Fruit fly (Drosophila melanogaster) whole organism, prepupa: Measurements from ENCODE around the gene Blos2.

ENCODE experiments used
- Blimp-1 ChIP-seq: fragments of 200-800 bp; sonication (Bioruptor generic); optimal IDR thresholded peaks from 3 replicates; lab custom pipeline; 2017; ENCODE audit warnings: missing biosample characterization, missing genetic modification characterization, mild to moderate bottlenecking, moderate library complexity, missing genetic modification reagents
- CG10669 ChIP-seq: fragments of 200-800 bp; sonication (Bioruptor generic); optimal IDR thresholded peaks from 3 replicates; lab custom pipeline; 2018; ENCODE audit warnings: missing biosample characterization, mild to moderate bottlenecking, missing genetic modification characterization, moderate library complexity
- CG11294 ChIP-seq: fragments of 200-800 bp; sonication (Bioruptor generic); IDR thresholded peaks from 2 replicates; pipeline ENCODE4 v1.3.6; 2022; ENCODE audit warnings: missing biosample characterization, missing genetic modification characterization
- CG11762 ChIP-seq: fragments of 200-800 bp; sonication (Bioruptor generic); optimal IDR thresholded peaks from 3 replicates; lab custom pipeline; 2016; ENCODE audit warnings: missing biosample characterization, missing genetic modification characterization; ENCODE audit not compliant: insufficient read depth
- CG11902 ChIP-seq: fragments of 200-800 bp; sonication (Bioruptor generic); optimal IDR thresholded peaks from 3 replicates; lab custom pipeline; 2016; ENCODE audit warnings: missing biosample characterization, missing genetic modification characterization
- CG15336 ChIP-seq: fragments of 200-800 bp; sonication (Bioruptor generic); IDR thresholded peaks from 2 replicates; pipeline ENCODE4 v1.3.6; 2022; ENCODE audit warnings: missing biosample characterization, missing genetic modification characterization
- CG1621 ChIP-seq: fragments of 200-800 bp; sonication (Bioruptor generic); optimal IDR thresholded peaks from 3 replicates; lab custom pipeline; 2018; ENCODE audit warnings: missing biosample characterization, mild to moderate bottlenecking, missing genetic modification characterization
- CG16779 ChIP-seq: fragments of 200-800 bp; sonication (Bioruptor generic); optimal IDR thresholded peaks from 3 replicates; lab custom pipeline; 2017; ENCODE audit warnings: missing biosample characterization, mild to moderate bottlenecking, missing genetic modification characterization
- CG31627 ChIP-seq: fragments of 200-800 bp; sonication (Bioruptor generic); optimal IDR thresholded peaks from 3 replicates; lab custom pipeline; 2016; ENCODE audit warnings: missing biosample characterization, missing genetic modification characterization
- CG32006 ChIP-seq: fragments of 200-800 bp; sonication (Bioruptor generic); optimal IDR thresholded peaks from 3 replicates; lab custom pipeline; 2017; ENCODE audit warnings: missing biosample characterization, mild to moderate bottlenecking, missing genetic modification characterization
- CG34406 ChIP-seq: fragments of 200-800 bp; sonication (Bioruptor generic); optimal IDR thresholded peaks from 3 replicates; lab custom pipeline; 2016; ENCODE audit warnings: missing biosample characterization, missing genetic modification characterization
- CG3919 ChIP-seq: fragments of 200-800 bp; sonication (Bioruptor generic); optimal IDR thresholded peaks from 3 replicates; lab custom pipeline; 2016; ENCODE audit warnings: missing biosample characterization, missing genetic modification characterization
- CG6163 ChIP-seq: fragments of 200-800 bp; sonication (Bioruptor generic); IDR thresholded peaks from 3 replicates; pipeline ENCODE4 v1.3.6; 2022; ENCODE audit warnings: missing biosample characterization, missing genetic modification characterization
- CG6276 ChIP-seq: fragments of 200-800 bp; sonication (Bioruptor generic); optimal IDR thresholded peaks from 2 replicates; lab custom pipeline; 2017; ENCODE audit warnings: missing biosample characterization, mild to moderate bottlenecking, missing genetic modification characterization
- CG6808 ChIP-seq: fragments of 200-800 bp; sonication (Bioruptor generic); optimal IDR thresholded peaks from 3 replicates; lab custom pipeline; 2017; ENCODE audit warnings: missing biosample characterization, missing genetic modification characterization, mild to moderate bottlenecking, moderate library complexity, missing genetic modification reagents
- CG7368 ChIP-seq: fragments of 200-800 bp; sonication (Bioruptor generic); optimal IDR thresholded peaks from 3 replicates; lab custom pipeline; 2016; ENCODE audit warnings: missing biosample characterization, missing genetic modification characterization
- CG8119 ChIP-seq: fragments of 200-800 bp; sonication (Bioruptor generic); IDR thresholded peaks from 3 replicates; pipeline ENCODE4 v1.3.6; 2022; ENCODE audit warnings: missing biosample characterization, missing genetic modification characterization
- CG8632 ChIP-seq: fragments of 200-800 bp; sonication (Bioruptor generic); optimal IDR thresholded peaks from 3 replicates; lab custom pipeline; 2016; ENCODE audit warnings: missing biosample characterization, missing genetic modification characterization
- CG9139 ChIP-seq: fragments of 200-800 bp; sonication (Bioruptor generic); optimal IDR thresholded peaks from 3 replicates; lab custom pipeline; 2017; ENCODE audit warnings: missing biosample characterization, mild to moderate bottlenecking, missing genetic modification characterization
- Eip75B ChIP-seq: fragments of 200-800 bp; sonication (Bioruptor generic); optimal IDR thresholded peaks from 3 replicates; lab custom pipeline; 2016; ENCODE audit warnings: missing biosample characterization, missing genetic modification characterization
- Eip78C ChIP-seq: fragments of 200-800 bp; sonication (Bioruptor generic); peaks from one replicate; lab custom pipeline; 2016; ENCODE audit warnings: missing biosample characterization, missing genetic modification characterization
- Eip93F ChIP-seq: fragments of 200-800 bp; sonication (Bioruptor generic); optimal IDR thresholded peaks from 2 replicates; lab custom pipeline; 2016; ENCODE audit warnings: missing biosample characterization, mild to moderate bottlenecking, missing genetic modification characterization
- Ets21C ChIP-seq: fragments of 200-800 bp; sonication (Bioruptor generic); optimal IDR thresholded peaks from 3 replicates; lab custom pipeline; 2016; ENCODE audit warnings: missing biosample characterization, missing genetic modification characterization
- Ets96B ChIP-seq: fragments of 200-800 bp; optimal IDR thresholded peaks from 2 replicates; lab custom pipeline; 2019; ENCODE audit warnings: missing biosample characterization, mild to moderate bottlenecking, missing genetic modification characterization, moderate library complexity
- Gug ChIP-seq: fragments of 200-800 bp; sonication (Bioruptor generic); IDR thresholded peaks from 2 replicates; pipeline ENCODE4 v1.3.6; 2022; ENCODE audit warnings: missing biosample characterization, missing genetic modification characterization
- Hr38 ChIP-seq: sonication (Bioruptor generic); optimal IDR thresholded peaks from 2 replicates; lab custom pipeline; 2016; ENCODE audit warnings: missing biosample characterization, missing genetic modification characterization
- Hr39 ChIP-seq: fragments of 200-800 bp; sonication (Bioruptor generic); optimal IDR thresholded peaks from 2 replicates; lab custom pipeline; 2016; ENCODE audit warnings: missing biosample characterization, missing genetic modification characterization
- Lpt ChIP-seq: fragments of 200-800 bp; sonication (Bioruptor generic); optimal IDR thresholded peaks from 3 replicates; lab custom pipeline; 2016; ENCODE audit warnings: missing biosample characterization, missing genetic modification characterization
- OdsH ChIP-seq: fragments of 200-800 bp; sonication (Bioruptor generic); optimal IDR thresholded peaks from 3 replicates; lab custom pipeline; 2016; ENCODE audit warnings: missing biosample characterization, missing genetic modification characterization
- Sox102F ChIP-seq: fragments of 200-800 bp; sonication (Bioruptor generic); optimal IDR thresholded peaks from 2 replicates; lab custom pipeline; 2016; ENCODE audit warnings: missing biosample characterization, mild to moderate bottlenecking, missing genetic modification characterization
- Sox15 ChIP-seq: fragments of 200-800 bp; sonication (Bioruptor generic); optimal IDR thresholded peaks from 3 replicates; lab custom pipeline; 2016; ENCODE audit warnings: missing biosample characterization, missing genetic modification characterization
- cyc ChIP-seq: fragments of 200-800 bp; sonication (Bioruptor generic); optimal IDR thresholded peaks from 3 replicates; lab custom pipeline; 2016; ENCODE audit warnings: missing biosample characterization, missing genetic modification characterization
- dac ChIP-seq: fragments of 200-800 bp; sonication (Bioruptor generic); optimal IDR thresholded peaks from 2 replicates; lab custom pipeline; 2017; ENCODE audit warnings: missing biosample characterization, mild to moderate bottlenecking, missing genetic modification characterization
- dsx ChIP-seq: fragments of 200-800 bp; optimal IDR thresholded peaks from 3 replicates; lab custom pipeline; 2019; ENCODE audit warnings: missing biosample characterization, mild to moderate bottlenecking, missing genetic modification characterization, moderate library complexity; ENCODE audit not compliant: poor library complexity, severe bottlenecking
- esn ChIP-seq: fragments of 200-800 bp; sonication (Bioruptor generic); optimal IDR thresholded peaks from 2 replicates; lab custom pipeline; 2016; ENCODE audit warnings: missing biosample characterization, mild to moderate bottlenecking, missing genetic modification characterization, moderate library complexity
- fd85E ChIP-seq: fragments of 200-800 bp; sonication (Bioruptor generic); optimal IDR thresholded peaks from 3 replicates; lab custom pipeline; 2016; ENCODE audit warnings: missing biosample characterization, missing genetic modification characterization
- fkh ChIP-seq: fragments of 200-800 bp; sonication (Bioruptor generic); optimal IDR thresholded peaks from 3 replicates; lab custom pipeline; 2017; ENCODE audit warnings: missing biosample characterization, mild to moderate bottlenecking, missing genetic modification characterization, moderate library complexity
- lz ChIP-seq: fragments of 200-800 bp; sonication (Bioruptor generic); optimal IDR thresholded peaks from 3 replicates; lab custom pipeline; 2016; ENCODE audit warnings: missing biosample characterization, missing genetic modification characterization
- net ChIP-seq: fragments of 200-800 bp; sonication (Bioruptor generic); optimal IDR thresholded peaks from 3 replicates; lab custom pipeline; 2016; ENCODE audit warnings: missing biosample characterization, missing genetic modification characterization
- pdm3 ChIP-seq: fragments of 200-800 bp; sonication (Bioruptor generic); optimal IDR thresholded peaks from 3 replicates; lab custom pipeline; 2016; ENCODE audit warnings: missing biosample characterization, missing genetic modification characterization
- salr ChIP-seq, 2 experiments: fragments of 200-800 bp; sonication (Bioruptor generic); optimal IDR thresholded peaks; 3 replicates each; lab custom pipeline; 2016 to 2018; ENCODE audit warnings: missing biosample characterization in 2 of 2, missing genetic modification characterization in 2 of 2, mild to moderate bottlenecking in 1 of 2
- spab ChIP-seq: fragments of 200-800 bp; sonication (Bioruptor generic); optimal IDR thresholded peaks from 2 replicates; lab custom pipeline; 2017; ENCODE audit warnings: missing biosample characterization, mild to moderate bottlenecking, missing genetic modification characterization, missing genetic modification reagents
- topi ChIP-seq: fragments of 200-800 bp; sonication (Bioruptor generic); optimal IDR thresholded peaks from 3 replicates; lab custom pipeline; 2016; ENCODE audit warnings: missing biosample characterization, missing genetic modification characterization
- vri ChIP-seq: fragments of 200-800 bp; sonication (Bioruptor generic); optimal IDR thresholded peaks from 3 replicates; lab custom pipeline; 2016; ENCODE audit warnings: missing biosample characterization, mild to moderate bottlenecking, missing genetic modification characterization

Gene Blos2

dm6 chr3L:11091943-11092609, 30.7 kb downstream of the Blos2 start (continued):
- TF ChIP-seq CG15336 (GFP tag; lab: Robert Waterston, UW) (0 out of 2 replicates have a peak, but pooled peaks have one; percentile 28), topi (GFP tag; lab: Kevin White, UChicago) (peak; percentile 76), Sox102F (GFP tag; lab: Kevin White, UChicago) (peak; percentile 56), CG7368 (GFP tag; lab: Kevin White, UChicago) (peak; percentile 54), Lpt (GFP tag; lab: Kevin White, UChicago) (peak; percentile 9), CG31627 (GFP tag; lab: Kevin White, UChicago) (peak; percentile 73), CG16779 (tag; lab: Kevin White, UChicago) (peak; percentile 19), spab (GFP tag; lab: Kevin White, UChicago) (peak; percentile 35), CG10669 (GFP tag; lab: Kevin White, UChicago) (peak; percentile 33), CG34406 (GFP tag; lab: Kevin White, UChicago) (peak; percentile 21), Gug (peak; percentile 23; the same call in 1 of the 2 replicates), Hr38 (GFP tag; lab: Kevin White, UChicago) (no peak), CG6276 (GFP tag; lab: Kevin White, UChicago) (no peak), esn (GFP tag; lab: Kevin White, UChicago) (peak; percentile 74), cyc (peak; percentile 73), CG11294 (GFP tag; lab: Robert Waterston, UW) (0 out of 2 replicates have a peak, but pooled peaks have one; percentile 9), Eip75B (GFP tag; lab: Kevin White, UChicago) (peak; percentile 58), CG32006 (GFP tag; lab: Kevin White, UChicago) (peak; percentile 37), CG1621 (peak; percentile 21), CG6808 (GFP tag; lab: Kevin White, UChicago) (peak; percentile 51), dac (GFP tag; lab: Kevin White, UChicago) (no peak), OdsH (GFP tag; lab: Kevin White, UChicago) (peak; percentile 67)

dm6 chr3L:11092610-11092961, 31.2 kb downstream of the Blos2 start:
- TF ChIP-seq vri: peak; percentile 28
- TF ChIP-seq Gug: no peak

dm6 chr3L:11093046-11093520, 31.7 kb downstream of the Blos2 start, which contains the start of gene JIL-1:
JIL-1 (minus strand) TSS chr3L:11093193.
- TF ChIP-seq CG9139 (GFP tag; lab: Kevin White, UChicago) (no peak), fkh (GFP tag; lab: Kevin White, UChicago) (peak; percentile 9), salr (GFP tag; optimal IDR thresholded peaks at IDR 0.05; lab: Kevin White, UChicago) (no peak), Hr39 (GFP tag; lab: Kevin White, UChicago) (peak; percentile 48), CG10669 (GFP tag; lab: Kevin White, UChicago) (peak; percentile 25), CG31627 (GFP tag; lab: Kevin White, UChicago) (peak; percentile 56), CG3919 (peak; percentile 57), Blimp-1 (GFP tag; lab: Kevin White, UChicago) (no peak), CG8119 (GFP tag; lab: Robert Waterston, UW) (no peak), Eip93F (GFP tag; lab: Kevin White, UChicago) (peak; percentile 52), net (peak; percentile 33), fd85E (GFP tag; lab: Kevin White, UChicago) (no peak), CG11902 (GFP tag; lab: Kevin White, UChicago) (peak; percentile 32), pdm3 (GFP tag; lab: Kevin White, UChicago) (peak; percentile 57), Eip75B (GFP tag; lab: Kevin White, UChicago) (peak; percentile 41), CG7368 (GFP tag; lab: Kevin White, UChicago) (peak; percentile 20), CG11762 (GFP tag; lab: Kevin White, UChicago) (no peak), Ets96B (tag; lab: Kevin White, UChicago) (peak; percentile 1), cyc (peak; percentile 51), OdsH (GFP tag; lab: Kevin White, UChicago) (peak; percentile 49), Ets21C (peak; percentile 50), CG8632 (GFP tag; lab: Kevin White, UChicago) (peak; percentile 17), lz (peak; percentile 72), topi (GFP tag; lab: Kevin White, UChicago) (peak; percentile 41), esn (GFP tag; lab: Kevin White, UChicago) (peak; percentile 66), vri (peak; percentile 33), CG6276 (GFP tag; lab: Kevin White, UChicago) (no peak), CG6163 (GFP tag; lab: Robert Waterston, UW) (peak; percentile 64), Eip78C (peak; percentile 79), Lpt (GFP tag; lab: Kevin White, UChicago) (no peak), dsx (GFP tag; lab: Kevin White, UChicago) (peak; percentile 1), CG16779 (tag; lab: Kevin White, UChicago) (no peak), CG34406 (GFP tag; lab: Kevin White, UChicago) (peak; percentile 2), Sox102F (GFP tag; lab: Kevin White, UChicago) (peak; percentile 62), Sox15 (GFP tag; lab: Kevin White, UChicago) (peak; percentile 23)
